Fruit fly (Drosophila melanogaster) whole organism, embryonic: ENCODE results near the gene CG5070.
A peak's percentile ranks its signal among the peaks of the same experiment; 100 is the strongest.

Source experiments
- Asciz ChIP-seq: fragments of 200-800 bp; sonication (Bioruptor generic); optimal IDR thresholded peaks from 2 replicates; lab custom pipeline; 2017; ENCODE audit warnings: missing biosample characterization, mild to moderate bottlenecking, missing genetic modification characterization, missing genetic modification reagents
- Blimp-1 ChIP-seq: fragments of 200-800 bp; sonication (Bioruptor generic); optimal IDR thresholded peaks from 3 replicates; lab custom pipeline; 2018; ENCODE audit warnings: missing biosample characterization, missing genetic modification characterization, mild to moderate bottlenecking, moderate library complexity, missing genetic modification reagents
- Bteb2 ChIP-seq: fragments of 200-800 bp; sonication (Bioruptor generic); optimal IDR thresholded peaks from 2 replicates; lab custom pipeline; 2016; ENCODE audit warnings: missing biosample characterization, missing genetic modification characterization
- CG11247 ChIP-seq: fragments of 200-800 bp; sonication (Bioruptor generic); IDR thresholded peaks from 2 replicates; pipeline ENCODE4 v1.3.6; 2022; ENCODE audit warnings: missing biosample characterization, missing genetic modification characterization
- CG11560 ChIP-seq: fragments of 200-800 bp; sonication (Bioruptor generic); IDR thresholded peaks from 3 replicates; pipeline ENCODE4 v1.3.6; 2022; ENCODE audit warnings: missing biosample characterization, missing genetic modification characterization
- CG12391 ChIP-seq: fragments of 200-800 bp; sonication (Bioruptor generic); optimal IDR thresholded peaks from 3 replicates; lab custom pipeline; 2018; ENCODE audit warnings: missing biosample characterization, mild to moderate bottlenecking, missing genetic modification characterization, moderate library complexity
- CG12942 ChIP-seq: fragments of 200-800 bp; sonication (Bioruptor generic); optimal IDR thresholded peaks from 3 replicates; lab custom pipeline; 2016; ENCODE audit warnings: missing biosample characterization, missing genetic modification characterization
- CG14710 ChIP-seq: fragments of 200-800 bp; sonication (Bioruptor generic); optimal IDR thresholded peaks from 3 replicates; lab custom pipeline; 2019; ENCODE audit warnings: missing biosample characterization, mild to moderate bottlenecking, missing genetic modification characterization, moderate library complexity
- CG15073 ChIP-seq: fragments of 200-800 bp; sonication (Bioruptor generic); optimal IDR thresholded peaks from 2 replicates; lab custom pipeline; 2016; ENCODE audit warnings: missing biosample characterization, missing genetic modification characterization
- CG2120 ChIP-seq: fragments of 200-800 bp; sonication (Bioruptor generic); optimal IDR thresholded peaks from 3 replicates; lab custom pipeline; 2016; ENCODE audit warnings: missing biosample characterization, missing genetic modification characterization
- CG31441 ChIP-seq: fragments of 200-800 bp; sonication (Bioruptor generic); IDR thresholded peaks from 2 replicates; pipeline ENCODE4 v1.3.6; 2022; ENCODE audit warnings: missing biosample characterization, missing genetic modification characterization
- CG33557 ChIP-seq: fragments of 200-800 bp; sonication (Bioruptor generic); optimal IDR thresholded peaks from 2 replicates; lab custom pipeline; 2019; ENCODE audit warnings: missing biosample characterization, mild to moderate bottlenecking, missing genetic modification characterization, moderate library complexity
- CG34224 ChIP-seq: fragments of 200-800 bp; sonication (Bioruptor generic); IDR thresholded peaks from 3 replicates; pipeline ENCODE4 v1.3.6; 2022; ENCODE audit warnings: missing biosample characterization, missing genetic modification characterization; ENCODE audit not compliant: partially characterized antibody
- CG6254 ChIP-seq: fragments of 200-800 bp; sonication (Bioruptor generic); optimal IDR thresholded peaks from 3 replicates; lab custom pipeline; 2017; ENCODE audit warnings: mild to moderate bottlenecking, missing biosample characterization, missing genetic modification reagents, missing genetic modification characterization
- CG6813 ChIP-seq: fragments of 200-800 bp; sonication (Bioruptor generic); optimal IDR thresholded peaks from 2 replicates; lab custom pipeline; 2017; ENCODE audit warnings: missing biosample characterization, missing genetic modification characterization, mild to moderate bottlenecking, moderate library complexity, missing genetic modification reagents
- CG6854 ChIP-seq: fragments of 200-800 bp; sonication (Bioruptor generic); optimal IDR thresholded peaks from 3 replicates; lab custom pipeline; 2017; ENCODE audit warnings: missing biosample characterization, mild to moderate bottlenecking, missing genetic modification characterization
- CG9609 ChIP-seq: fragments of 200-800 bp; sonication (Bioruptor generic); optimal IDR thresholded peaks from 3 replicates; lab custom pipeline; 2016; ENCODE audit warnings: missing biosample characterization, missing genetic modification characterization
- CoRest ChIP-seq: fragments of 200-800 bp; sonication (Bioruptor generic); optimal IDR thresholded peaks from 3 replicates; lab custom pipeline; 2018; ENCODE audit warnings: missing biosample characterization, mild to moderate bottlenecking, missing genetic modification characterization, moderate library complexity
- D ChIP-seq, 2 experiments: fragments of 200-800 bp in 1 of 2; fragments of >200 bp in 1 of 2; sonication (Bioruptor generic) in 1 of 2; optimal IDR thresholded peaks; 2 replicates in 1 of 2; 3 replicates in 1 of 2; lab custom pipeline; 2017; ENCODE audit warnings: mild to moderate bottlenecking in 1 of 2, missing biosample characterization in 1 of 2, missing genetic modification characterization in 1 of 2, missing genetic modification reagents in 1 of 2
- Doc3 ChIP-seq: fragments of 200-800 bp; sonication (Bioruptor generic); IDR thresholded peaks from 3 replicates; pipeline ENCODE4 v1.3.6; 2022; ENCODE audit warnings: missing biosample characterization, missing genetic modification characterization; ENCODE audit not compliant: partially characterized antibody
- E2f1 ChIP-seq: fragments of 200-800 bp; sonication (Bioruptor generic); IDR thresholded peaks from 2 replicates; pipeline ENCODE4 v1.3.6; 2022; ENCODE audit warnings: missing biosample characterization, missing genetic modification characterization
- Eip74EF ChIP-seq, 2 experiments: fragments of 200-800 bp in 1 of 2; fragments of >200 bp in 1 of 2; sonication (Bioruptor generic) in 1 of 2; optimal IDR thresholded peaks; 2 replicates each; lab custom pipeline; 2017 to 2019; ENCODE audit warnings: missing biosample characterization in 2 of 2, missing genetic modification characterization in 2 of 2, mild to moderate bottlenecking in 1 of 2, moderate library complexity in 1 of 2
- Elba2 ChIP-seq: fragments of 200-800 bp; sonication (Bioruptor generic); optimal IDR thresholded peaks from 3 replicates; lab custom pipeline; 2016; ENCODE audit warnings: missing biosample characterization, missing genetic modification characterization
- Ets65A ChIP-seq: fragments of 200-800 bp; sonication (Bioruptor generic); peaks from one replicate; lab custom pipeline; 2016; ENCODE audit warnings: missing biosample characterization, missing genetic modification characterization
- MBD-R2 ChIP-seq: fragments of 200-800 bp; sonication (Bioruptor generic); IDR thresholded peaks from 2 replicates; pipeline ENCODE4 v1.3.6; 2022; ENCODE audit warnings: missing biosample characterization, missing genetic modification characterization
- Meics ChIP-seq: fragments of 200-800 bp; sonication (Bioruptor generic); optimal IDR thresholded peaks from 2 replicates; lab custom pipeline; 2017; ENCODE audit warnings: missing biosample characterization, mild to moderate bottlenecking, missing genetic modification characterization
- Optix ChIP-seq: fragments of 200-800 bp; sonication (Bioruptor generic); IDR thresholded peaks from 3 replicates; pipeline ENCODE4 v1.3.6; 2022; ENCODE audit warnings: missing biosample characterization, missing genetic modification characterization
- Side ChIP-seq: fragments of 200-800 bp; sonication (Bioruptor generic); optimal IDR thresholded peaks from 2 replicates; lab custom pipeline; 2016; ENCODE audit warnings: missing biosample characterization, missing genetic modification characterization
- Six4 ChIP-seq: fragments of 200-800 bp; sonication (Bioruptor generic); optimal IDR thresholded peaks from 2 replicates; lab custom pipeline; 2016; ENCODE audit warnings: missing biosample characterization, missing genetic modification characterization
- Sox102F ChIP-seq: fragments of 200-800 bp; sonication (Bioruptor generic); optimal IDR thresholded peaks from 2 replicates; lab custom pipeline; 2018; ENCODE audit warnings: missing biosample characterization, mild to moderate bottlenecking, missing genetic modification characterization, moderate library complexity
- ase ChIP-seq: fragments of 200-800 bp; sonication (Bioruptor generic); IDR thresholded peaks from 3 replicates; pipeline ENCODE4 v1.3.6; 2022; ENCODE audit warnings: missing biosample characterization, missing genetic modification characterization
- ato ChIP-seq: fragments of 200-800 bp; sonication (Bioruptor generic); IDR thresholded peaks from 2 replicates; pipeline ENCODE4 v1.3.6; 2022; ENCODE audit warnings: missing biosample characterization, missing genetic modification characterization; ENCODE audit not compliant: partially characterized antibody
- chn ChIP-seq: fragments of 200-800 bp; sonication (Bioruptor generic); optimal IDR thresholded peaks from 2 replicates; lab custom pipeline; 2016; ENCODE audit warnings: missing biosample characterization, missing genetic modification characterization
- croc ChIP-seq: fragments of 200-800 bp; sonication (Bioruptor generic); conservative IDR thresholded peaks from 3 replicates; pipeline ENCODE4 v1.3.6; 2022; ENCODE audit warnings: missing biosample characterization, missing genetic modification characterization
- her ChIP-seq: fragments of 200-800 bp; sonication (Bioruptor generic); optimal IDR thresholded peaks from 2 replicates; lab custom pipeline; 2016; ENCODE audit warnings: missing biosample characterization, missing genetic modification characterization
- ken ChIP-seq: fragments of 200-800 bp; sonication (Bioruptor generic); IDR thresholded peaks from 3 replicates; pipeline ENCODE4 v1.3.6; 2022; ENCODE audit warnings: missing biosample characterization, missing genetic modification characterization
- lola ChIP-seq, 3 experiments: fragments of >200 bp in 2 of 3; fragments of 200-800 bp in 1 of 3; sonication (Bioruptor generic) in 1 of 3; optimal IDR thresholded peaks; 2 replicates each; lab custom pipeline; 2017 to 2019; ENCODE audit warnings: missing biosample characterization in 3 of 3, missing genetic modification characterization in 3 of 3, mild to moderate bottlenecking in 1 of 3, moderate library complexity in 1 of 3
- lov ChIP-seq, 2 experiments: fragments of 200-800 bp in 1 of 2; fragments of >200 bp in 1 of 2; sonication (Bioruptor generic) in 1 of 2; IDR thresholded peaks in 1 of 2; optimal IDR thresholded peaks in 1 of 2; 2 replicates in 1 of 2; 3 replicates in 1 of 2; pipeline versions ENCODE4 v1.3.6 to Lab custom; 2017 to 2022; ENCODE audit warnings: missing biosample characterization in 1 of 2, missing genetic modification characterization in 1 of 2
- pan ChIP-seq, 4 experiments: fragments of >200 bp in 3 of 4; fragments of 200-800 bp in 1 of 4; sonication (Bioruptor generic) in 1 of 4; optimal IDR thresholded peaks in 3 of 4; IDR thresholded peaks in 1 of 4; 2 replicates each; pipeline versions ENCODE4 v1.3.6 to Lab custom; 2017 to 2022; ENCODE audit warnings: missing biosample characterization in 2 of 4, missing genetic modification characterization in 2 of 4, mixed read lengths in 1 of 4
- phol ChIP-seq: fragments of 200-800 bp; sonication (Bioruptor generic); optimal IDR thresholded peaks from 3 replicates; lab custom pipeline; 2018; ENCODE audit warnings: missing biosample characterization, mild to moderate bottlenecking, missing genetic modification characterization, moderate library complexity
- sisA ChIP-seq: fragments of 200-800 bp; sonication (Bioruptor generic); IDR thresholded peaks from 2 replicates; pipeline ENCODE4 v1.3.6; 2022; ENCODE audit warnings: missing biosample characterization, missing genetic modification characterization
- sob ChIP-seq: fragments of 200-800 bp; sonication (Bioruptor generic); IDR thresholded peaks from 2 replicates; pipeline ENCODE4 v1.3.6; 2022; ENCODE audit warnings: missing biosample characterization, missing genetic modification characterization
- sug ChIP-seq: fragments of 200-800 bp; optimal IDR thresholded peaks from 2 replicates; lab custom pipeline; 2019; ENCODE audit warnings: missing biosample characterization, mild to moderate bottlenecking, missing genetic modification characterization, moderate library complexity
- vfl ChIP-seq: fragments of 200-800 bp; sonication (Bioruptor generic); optimal IDR thresholded peaks from 2 replicates; lab custom pipeline; 2016; ENCODE audit warnings: missing biosample characterization, missing genetic modification characterization
- wdn ChIP-seq: fragments of 200-800 bp; sonication (Bioruptor generic); IDR thresholded peaks from 2 replicates; pipeline ENCODE4 v1.3.6; 2022; ENCODE audit warnings: missing biosample characterization, missing genetic modification characterization
- wek ChIP-seq: fragments of 200-800 bp; sonication (Bioruptor generic); optimal IDR thresholded peaks from 3 replicates; lab custom pipeline; 2018; ENCODE audit warnings: missing biosample characterization, mild to moderate bottlenecking, missing genetic modification characterization, moderate library complexity
- wor ChIP-seq: fragments of 200-800 bp; sonication (Bioruptor generic); IDR thresholded peaks from 2 replicates; pipeline ENCODE4 v1.3.6; 2022; ENCODE audit warnings: missing biosample characterization, missing genetic modification characterization
- zen ChIP-seq: fragments of 200-800 bp; sonication (Bioruptor generic); optimal IDR thresholded peaks from 3 replicates; lab custom pipeline; 2018; ENCODE audit warnings: missing biosample characterization, mild to moderate bottlenecking, missing genetic modification characterization, moderate library complexity

CG5070 gene

DNA sequence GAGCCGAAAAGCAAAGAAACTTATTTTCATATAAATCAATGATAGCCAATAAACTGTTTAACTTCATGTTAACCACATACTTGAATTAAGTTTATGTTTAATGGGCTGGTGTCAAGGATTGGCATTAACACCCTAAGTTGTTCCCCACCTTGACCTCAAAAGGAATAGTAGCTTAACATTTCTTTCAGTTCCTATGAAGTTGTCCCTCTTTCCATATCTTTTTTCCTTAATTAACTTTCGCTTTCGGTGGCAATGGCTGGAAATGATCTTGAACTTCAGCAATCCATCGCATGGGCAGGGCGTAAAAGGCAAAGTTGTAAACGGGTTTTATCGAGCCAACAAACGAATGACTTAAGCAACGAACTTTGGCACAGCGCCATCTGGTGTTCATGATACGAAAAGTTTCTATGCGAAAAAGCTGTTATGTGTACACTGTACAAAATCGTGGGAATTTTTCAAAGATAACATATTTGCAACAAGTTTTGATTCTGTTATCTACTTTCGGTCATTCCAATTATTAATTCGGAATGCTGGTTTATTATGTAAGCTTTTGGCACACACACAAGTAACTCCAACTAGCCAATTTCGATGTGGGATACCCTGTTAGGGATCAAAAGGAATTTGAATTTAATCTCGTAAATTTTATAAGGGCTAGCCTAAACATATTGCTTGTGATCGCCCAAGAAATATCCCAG, 26.7 kb downstream of the CG5070 start (continued):
- TF ChIP-seq pan (optimal IDR thresholded peaks at IDR 0.05; lab: Kevin White, UChicago) (no peak), pan (GFP tag; optimal IDR thresholded peaks at IDR 0.05 in 1 of 2, IDR thresholded peaks at IDR 0.05 in 1 of 2) (no peak), CG9609 (GFP tag; lab: Kevin White, UChicago) (no peak), Meics (GFP tag; lab: Kevin White, UChicago) (no peak), Ets65A (GFP tag; lab: Kevin White, UChicago) (peak; percentile 15), Blimp-1 (GFP tag; lab: Kevin White, UChicago) (peak; percentile 100), sisA (GFP tag; lab: Robert Waterston, UW) (no peak), vfl (GFP tag; lab: Kevin White, UChicago) (peak; percentile 0), CoRest (tag; lab: Kevin White, UChicago) (peak; percentile 50), E2f1 (GFP tag; lab: Robert Waterston, UW) (no peak), CG31441 (GFP tag; lab: Robert Waterston, UW) (no peak), lov (optimal IDR thresholded peaks at IDR 0.05; lab: Kevin White, UChicago) (no peak), lov (GFP tag; IDR thresholded peaks at IDR 0.05; lab: Robert Waterston, UW) (no peak), her (no peak), Optix (GFP tag; lab: Robert Waterston, UW) (no peak), CG14710 (tag; lab: Kevin White, UChicago) (no peak), Bteb2 (no peak), Sox102F (GFP tag; lab: Kevin White, UChicago) (peak; percentile 28), CG12942 (GFP tag; lab: Kevin White, UChicago) (no peak), ato (no peak), sug (tag; lab: Kevin White, UChicago) (no peak), CG6813 (GFP tag; lab: Kevin White, UChicago) (no peak), chn (GFP tag; lab: Kevin White, UChicago) (peak; percentile 37), sob (no peak), wdn (GFP tag; lab: Robert Waterston, UW) (no peak), lola (GFP tag; optimal IDR thresholded peaks at IDR 0.05; lab: Kevin White, UChicago) (peak in 1 of 3 experiments; percentile 61), CG12391 (tag; lab: Kevin White, UChicago) (peak; percentile 32), ken (GFP tag; lab: Robert Waterston, UW) (no peak), D (optimal IDR thresholded peaks at IDR 0.05; lab: Kevin White, UChicago) (no peak), D (GFP tag; optimal IDR thresholded peaks at IDR 0.05; lab: Kevin White, UChicago) (no peak), croc (GFP tag; lab: Robert Waterston, UW) (no peak), Doc3 (GFP tag; lab: Robert Waterston, UW) (no peak), CG2120 (peak; percentile 44), wor (GFP tag; lab: Robert Waterston, UW) (no peak), CG33557 (GFP tag; lab: Kevin White, UChicago) (no peak), Asciz (GFP tag; lab: Kevin White, UChicago) (no peak), zen (tag; lab: Kevin White, UChicago) (no peak), wek (GFP tag; lab: Kevin White, UChicago) (no peak), Elba2 (GFP tag; lab: Kevin White, UChicago) (no peak), CG15073 (GFP tag; lab: Kevin White, UChicago) (no peak), MBD-R2 (GFP tag; lab: Robert Waterston, UW) (no peak), CG6254 (GFP tag; lab: Kevin White, UChicago) (no peak), Eip74EF (GFP tag; optimal IDR thresholded peaks at IDR 0.05; lab: Kevin White, UChicago) (peak in 1 of 2 experiments; percentile 78), phol (tag; lab: Kevin White, UChicago) (no peak), CG11247 (GFP tag; lab: Robert Waterston, UW) (peak; percentile 64), CG6854 (GFP tag; lab: Kevin White, UChicago) (no peak), ase (GFP tag; lab: Robert Waterston, UW) (no peak), CG34224 (GFP tag; lab: Robert Waterston, UW) (no peak), Six4 (GFP tag; lab: Kevin White, UChicago) (no peak), CG11560 (tag; lab: Robert Waterston, UW) (no peak), Side (GFP tag; lab: Kevin White, UChicago) (no peak)
